Worm (Caenorhabditis elegans) whole organism, L4 larva: ENCODE results near the gene nlp-41.

Experiments
- T20F7.1 ChIP-seq: fragments of 200-800 bp; sonication (Bioruptor generic); optimal IDR thresholded peaks from 2 replicates; lab custom pipeline; 2018; ENCODE audit warnings: mild to moderate bottlenecking, missing genetic modification characterization, missing compliant biosample characterization
- Y105C5A.15 ChIP-seq: fragments of 200-800 bp; sonication (Bioruptor generic); IDR thresholded peaks from 2 replicates; pipeline ENCODE4 v1.3.6; 2022; ENCODE audit warnings: missing genetic modification characterization, missing compliant biosample characterization
- Y5F2A.4 ChIP-seq: fragments of 200-800 bp; sonication (Bioruptor generic); optimal IDR thresholded peaks from 2 replicates; lab custom pipeline; 2018; ENCODE audit warnings: mild to moderate bottlenecking, missing genetic modification characterization, missing compliant biosample characterization
- Y75B8A.6 ChIP-seq: fragments of 200-800 bp; sonication (Bioruptor generic); IDR thresholded peaks from 2 replicates; pipeline ENCODE4 v1.3.6; 2022; ENCODE audit warnings: missing genetic modification reagents, missing genetic modification characterization, missing compliant biosample characterization
- ZK546.5 ChIP-seq, 2 experiments: sonication (generic microtip); optimal IDR thresholded peaks; 2 replicates each; lab custom pipeline; 2017; ENCODE audit warnings: missing biosample characterization in 2 of 2, missing genetic modification characterization in 2 of 2
- aha-1 ChIP-seq: fragments of 150-350 bp; peaks from one replicate; lab custom pipeline; 2014; ENCODE audit warnings: missing biosample characterization, missing genetic modification characterization
- arid-1 ChIP-seq: fragments of 200-800 bp; sonication (Bioruptor generic); conservative IDR thresholded peaks from 2 replicates; pipeline ENCODE4 v1.3.6; 2022; ENCODE audit warnings: missing genetic modification reagents, missing genetic modification characterization, missing compliant biosample characterization
- ceh-20 ChIP-seq: fragments of 200-800 bp; sonication (Bioruptor generic); IDR thresholded peaks from 2 replicates; pipeline ENCODE4 v1.3.6; 2022; ENCODE audit warnings: missing genetic modification reagents, missing genetic modification characterization, missing compliant biosample characterization
- ceh-32 ChIP-seq: sonication (generic microtip); optimal IDR thresholded peaks from 2 replicates; lab custom pipeline; 2016; ENCODE audit warnings: mild to moderate bottlenecking, missing genetic modification characterization, missing compliant biosample characterization; ENCODE audit not compliant: poor library complexity
- ctbp-1 ChIP-seq: fragments of 200-800 bp; sonication (Bioruptor generic); IDR thresholded peaks from 2 replicates; pipeline ENCODE4 v1.3.6; 2022; ENCODE audit warnings: missing genetic modification reagents, missing genetic modification characterization, missing compliant biosample characterization
- daf-12 ChIP-seq: fragments of 150-350 bp; optimal IDR thresholded peaks from 2 replicates; lab custom pipeline; 2014; ENCODE audit warnings: missing biosample characterization, missing genetic modification reagents, missing genetic modification characterization
- dmd-6 ChIP-seq: fragments of 200-800 bp; sonication (Bioruptor generic); IDR thresholded peaks from 2 replicates; pipeline ENCODE4 v1.3.6; 2022; ENCODE audit warnings: missing genetic modification reagents, missing genetic modification characterization, missing compliant biosample characterization
- dmd-9 ChIP-seq: fragments of 200-800 bp; sonication (Bioruptor generic); IDR thresholded peaks from 2 replicates; pipeline ENCODE4 v1.3.6; 2022; ENCODE audit warnings: missing genetic modification reagents, missing genetic modification characterization, missing compliant biosample characterization
- dve-1 ChIP-seq: sonication (generic microtip); optimal IDR thresholded peaks from 2 replicates; lab custom pipeline; 2017; ENCODE audit warnings: antibody characterized with exemption, mild to moderate bottlenecking, missing genetic modification characterization, missing compliant biosample characterization; ENCODE audit not compliant: insufficient read depth
- egl-27 ChIP-seq: sonication (generic microtip); optimal IDR thresholded peaks from 3 replicates; lab custom pipeline; 2017; ENCODE audit warnings: missing biosample characterization, missing genetic modification reagents, missing genetic modification characterization
- fkh-10 ChIP-seq: fragments of 150-350 bp; optimal IDR thresholded peaks from 2 replicates; lab custom pipeline; 2014; ENCODE audit warnings: missing biosample characterization, missing genetic modification reagents, missing genetic modification characterization
- hlh-30 ChIP-seq: sonication (generic microtip); optimal IDR thresholded peaks from 2 replicates; lab custom pipeline; 2017; ENCODE audit warnings: antibody characterized with exemption, mild to moderate bottlenecking, missing genetic modification characterization, missing compliant biosample characterization; ENCODE audit not compliant: insufficient read depth
- jun-1 ChIP-seq: fragments of 150-350 bp; optimal IDR thresholded peaks from 2 replicates; lab custom pipeline; 2014; ENCODE audit warnings: missing biosample characterization, missing genetic modification reagents, missing genetic modification characterization
- lin-1 ChIP-seq: fragments of 200-800 bp; sonication (Bioruptor generic); IDR thresholded peaks from 2 replicates; pipeline ENCODE4 v1.3.6; 2022; ENCODE audit warnings: missing genetic modification reagents, missing genetic modification characterization, missing compliant biosample characterization
- lin-15B ChIP-seq: fragments of 150-350 bp; sonication (generic microtip); optimal IDR thresholded peaks from 3 replicates; lab custom pipeline; 2014; ENCODE audit warnings: missing biosample characterization, missing genetic modification characterization
- lin-38 ChIP-seq: fragments of 200-800 bp; sonication (Bioruptor generic); IDR thresholded peaks from 2 replicates; pipeline ENCODE4 v1.3.6; 2022; ENCODE audit warnings: missing genetic modification reagents, missing genetic modification characterization, missing compliant biosample characterization
- lsy-2 ChIP-seq, 2 experiments: fragments of 150-350 bp in 1 of 2; sonication (generic microtip) in 1 of 2; optimal IDR thresholded peaks; 2 replicates each; lab custom pipeline; 2014 to 2017; ENCODE audit warnings: missing biosample characterization in 2 of 2, missing genetic modification characterization in 2 of 2
- nhr-10 ChIP-seq: fragments of 150-350 bp; optimal IDR thresholded peaks from 2 replicates; lab custom pipeline; 2014; ENCODE audit warnings: missing biosample characterization, missing genetic modification characterization
- nhr-25 ChIP-seq: sonication (generic microtip); optimal IDR thresholded peaks from 2 replicates; lab custom pipeline; 2017; ENCODE audit warnings: missing genetic modification characterization, mild to moderate bottlenecking, missing compliant biosample characterization, antibody characterized with exemption, moderate library complexity, borderline replicate concordance; ENCODE audit not compliant: insufficient read depth
- nhr-28 ChIP-seq: fragments of 150-350 bp; optimal IDR thresholded peaks from 2 replicates; lab custom pipeline; 2014; ENCODE audit warnings: missing biosample characterization, missing genetic modification characterization
- nhr-41 ChIP-seq: fragments of 200-800 bp; sonication (Bioruptor generic); IDR thresholded peaks from 2 replicates; pipeline ENCODE4 v1.3.6; 2022; ENCODE audit warnings: missing genetic modification reagents, missing genetic modification characterization, missing compliant biosample characterization
- nhr-76 ChIP-seq: fragments of 150-350 bp; optimal IDR thresholded peaks from 2 replicates; lab custom pipeline; 2014; ENCODE audit warnings: missing biosample characterization, missing genetic modification characterization
- nhr-77 ChIP-seq: fragments of 150-350 bp; optimal IDR thresholded peaks from 2 replicates; lab custom pipeline; 2014; ENCODE audit warnings: missing biosample characterization, missing genetic modification characterization
- php-3 ChIP-seq: fragments of 200-800 bp; sonication (Bioruptor generic); IDR thresholded peaks from 2 replicates; pipeline ENCODE4 v1.3.6; 2022; ENCODE audit warnings: missing genetic modification reagents, missing genetic modification characterization, missing compliant biosample characterization
- pqm-1 ChIP-seq: sonication (generic microtip); optimal IDR thresholded peaks from 2 replicates; lab custom pipeline; 2017; ENCODE audit warnings: missing biosample characterization, missing genetic modification characterization
- rbr-2 ChIP-seq: sonication (generic microtip); optimal IDR thresholded peaks from 2 replicates; lab custom pipeline; 2016; ENCODE audit warnings: missing genotype, missing genetic modification characterization, missing compliant biosample characterization
- snpc-1.2 ChIP-seq: fragments of 200-800 bp; sonication (Bioruptor generic); IDR thresholded peaks from 2 replicates; pipeline ENCODE4 v1.3.6; 2022; ENCODE audit warnings: missing genetic modification reagents, missing genetic modification characterization, missing compliant biosample characterization
- spr-3 ChIP-seq: fragments of 200-800 bp; sonication (Bioruptor generic); optimal IDR thresholded peaks from 2 replicates; lab custom pipeline; 2018; ENCODE audit warnings: mild to moderate bottlenecking, missing genetic modification characterization, missing compliant biosample characterization
- tag-97 ChIP-seq: fragments of 200-800 bp; sonication (Bioruptor generic); IDR thresholded peaks from 2 replicates; pipeline ENCODE4 v1.3.6; 2022; ENCODE audit warnings: missing genetic modification characterization, missing compliant biosample characterization
- tra-1 ChIP-seq: fragments of 200-800 bp; sonication (Bioruptor generic); IDR thresholded peaks from 2 replicates; pipeline ENCODE4 v1.3.6; 2022; ENCODE audit warnings: missing genetic modification reagents, missing genetic modification characterization, missing compliant biosample characterization
- zfp-2 ChIP-seq: sonication (generic microtip); optimal IDR thresholded peaks from 2 replicates; lab custom pipeline; 2016; ENCODE audit warnings: mild to moderate bottlenecking, missing genetic modification characterization, missing compliant biosample characterization
- zip-2 ChIP-seq: fragments of 150-350 bp; optimal IDR thresholded peaks from 2 replicates; lab custom pipeline; 2014; ENCODE audit warnings: missing biosample characterization, missing genetic modification characterization

Gene nlp-41

DNA sequence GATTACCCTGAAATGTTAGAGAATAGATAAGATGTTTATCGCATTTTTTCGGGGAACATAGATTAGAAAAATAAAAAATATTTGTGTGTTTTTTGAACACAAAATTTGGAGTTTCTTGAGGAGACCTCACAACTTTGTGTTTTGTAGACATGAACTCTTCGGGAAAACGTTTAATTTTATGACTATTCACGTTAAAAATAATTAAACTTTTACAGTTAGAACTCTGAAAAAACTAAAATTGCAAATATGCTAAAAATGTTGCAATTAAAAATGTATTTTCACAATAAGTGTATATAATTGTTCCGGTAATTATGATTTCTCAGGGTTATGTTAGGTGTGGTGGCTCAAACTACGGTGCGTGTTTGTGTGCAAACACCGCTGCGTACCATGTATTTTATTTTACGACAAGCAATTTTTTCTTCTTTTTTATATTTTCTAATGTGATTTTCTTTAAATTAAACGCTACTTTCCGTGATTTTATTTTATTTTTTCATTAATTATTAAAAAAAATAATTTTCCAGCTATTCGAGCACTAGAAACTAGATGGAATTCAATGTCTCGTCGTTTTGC lies 22.4 kb upstream of the nlp-41 start, which contains the start of the genes F57C2.5 and spat-1 (continued):
- TF ChIP-seq tag-97 (GFP tag; lab: Robert Waterston, UW) (no peak), Y75B8A.6 (GFP tag; lab: Robert Waterston, UW) (no peak), spr-3 (GFP tag; lab: Kevin White, UChicago) (no peak)

DNA sequence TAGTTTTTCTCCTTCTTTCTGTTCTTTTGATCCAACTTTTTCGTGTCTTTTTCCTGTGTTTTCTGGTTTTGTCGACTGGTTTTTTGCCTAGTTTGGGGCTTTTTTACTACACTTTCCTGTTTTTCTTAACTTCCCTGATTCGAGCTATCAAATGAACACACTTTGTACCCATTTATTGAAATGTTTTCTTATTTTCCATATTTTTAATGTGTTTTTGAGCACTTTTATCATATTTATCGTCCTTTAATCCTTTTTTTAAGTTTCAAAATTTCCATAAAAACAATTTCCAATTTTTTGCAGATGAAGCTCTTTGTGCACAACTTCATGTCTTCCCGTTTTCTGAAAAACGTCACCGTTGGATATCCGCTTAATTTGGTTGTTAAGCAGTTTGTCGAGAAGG lies 16.7 kb upstream of the nlp-41 start, which contains the start of gene C04H5.1:
Gene C04H5.1 (plus strand): TSS at position 301 of the 400 bp plus-strand sequence.
- TF ChIP-seq aha-1 (tag; lab: Kevin White, UChicago) (peak; percentile 40), T20F7.1 (no peak)

DNA sequence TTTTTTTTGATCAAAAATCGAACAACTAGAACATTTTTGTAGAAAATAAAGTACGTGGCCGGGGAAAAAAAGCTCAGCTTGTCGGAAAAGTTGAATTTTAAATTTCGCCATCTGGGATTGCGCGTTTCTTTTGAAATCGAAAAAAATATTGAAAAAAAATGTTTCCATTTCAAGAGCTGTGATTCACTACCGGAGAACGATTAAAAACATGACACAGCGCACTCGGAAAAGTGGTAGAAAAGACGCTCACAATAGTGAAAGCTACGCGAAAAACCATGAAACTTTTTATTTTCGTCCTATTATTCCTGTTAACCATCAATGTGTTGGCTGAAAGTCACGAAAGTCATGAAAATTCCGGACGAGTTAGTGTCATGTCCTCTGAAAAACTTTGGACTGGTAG lies 13.0 kb upstream of the nlp-41 start, which contains the start of the genes clec-147 and C04H5.7:
Gene clec-147 (minus strand): TSS at position 101 of the 400 bp plus-strand sequence.
Gene C04H5.7 (plus strand): TSS at position 219 of the 400 bp plus-strand sequence.
- TF ChIP-seq zip-2 (tag; lab: Kevin White, UChicago) (no peak), nhr-25 (tag; lab: Kevin White, UChicago) (no peak), rbr-2 (tag; lab: Kevin White, UChicago) (no peak), hlh-30 (tag; lab: Kevin White, UChicago) (no peak), egl-27 (tag; lab: Kevin White, UChicago) (no peak), tra-1 (GFP tag; lab: Robert Waterston, UW) (no peak)

DNA sequence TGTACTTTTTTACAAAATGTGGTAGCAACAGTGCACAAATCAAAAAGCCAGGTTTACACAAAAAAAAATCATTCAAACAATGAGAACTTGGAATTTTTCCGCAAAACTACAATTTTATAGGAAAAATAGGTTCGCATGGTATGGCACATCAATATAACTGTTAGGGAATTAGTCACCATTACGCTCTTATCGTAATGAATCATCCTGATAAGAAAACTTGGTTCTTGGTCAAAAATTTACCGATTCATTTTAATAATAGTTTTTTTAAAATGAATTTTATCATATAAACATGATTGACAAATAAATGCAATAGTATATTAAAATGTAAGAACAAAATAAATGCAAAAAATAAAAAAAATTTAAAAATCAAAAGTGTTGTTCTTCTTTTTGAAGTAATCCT lies 10.2 kb upstream of the nlp-41 start:
- TF ChIP-seq aha-1 (tag; lab: Kevin White, UChicago) (peak; percentile 88), fkh-10 (GFP tag; lab: Kevin White, UChicago) (no peak), pqm-1 (tag; lab: Kevin White, UChicago) (peak; percentile 38)

DNA sequence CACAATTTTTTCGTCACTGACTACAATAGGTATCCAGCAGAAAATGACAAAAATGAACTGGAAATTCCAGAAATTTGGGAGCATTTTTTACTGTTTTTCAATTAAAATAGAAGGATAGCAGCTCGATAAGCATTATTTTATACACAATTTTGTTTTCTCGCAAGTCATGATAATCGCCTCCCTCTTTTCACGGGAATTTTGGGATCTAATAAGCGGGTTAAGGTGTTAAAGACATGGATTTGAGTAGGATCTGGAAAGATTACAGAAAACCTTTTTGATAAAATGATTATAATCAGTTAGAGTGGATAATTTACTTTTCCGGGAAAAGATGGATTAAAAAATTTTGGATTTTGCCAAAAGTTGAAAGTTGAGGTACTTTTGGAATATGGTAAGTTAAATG lies 2.0 kb upstream of the nlp-41 start, which contains the start of gene gcy-29:
Gene gcy-29 (minus strand): TSS at position 101 of the 400 bp plus-strand sequence.
- TF ChIP-seq daf-12 (tag; lab: Kevin White, UChicago) (no peak), ceh-32 (tag; lab: Kevin White, UChicago) (no peak), Y105C5A.15 (no peak), nhr-41 (no peak)
- TF ChIP-seq, all 104 proteins: peak for 0

ce11 chrII:14555019-14555418 lies 4.3 kb downstream of the nlp-41 start:
- no peak for TF ChIP-seq dmd-9 (GFP tag; lab: Robert Waterston, UW)
- peak; percentile 30 for TF ChIP-seq aha-1 (tag; lab: Kevin White, UChicago)
- TF ChIP-seq ctbp-1 (GFP tag; lab: Robert Waterston, UW), result 0 out of 2 replicates have a peak, but pooled peaks have one; percentile 18
- no peak for TF ChIP-seq lsy-2 (tag; optimal IDR thresholded peaks at IDR 0.05; lab: Kevin White, UChicago)

DNA sequence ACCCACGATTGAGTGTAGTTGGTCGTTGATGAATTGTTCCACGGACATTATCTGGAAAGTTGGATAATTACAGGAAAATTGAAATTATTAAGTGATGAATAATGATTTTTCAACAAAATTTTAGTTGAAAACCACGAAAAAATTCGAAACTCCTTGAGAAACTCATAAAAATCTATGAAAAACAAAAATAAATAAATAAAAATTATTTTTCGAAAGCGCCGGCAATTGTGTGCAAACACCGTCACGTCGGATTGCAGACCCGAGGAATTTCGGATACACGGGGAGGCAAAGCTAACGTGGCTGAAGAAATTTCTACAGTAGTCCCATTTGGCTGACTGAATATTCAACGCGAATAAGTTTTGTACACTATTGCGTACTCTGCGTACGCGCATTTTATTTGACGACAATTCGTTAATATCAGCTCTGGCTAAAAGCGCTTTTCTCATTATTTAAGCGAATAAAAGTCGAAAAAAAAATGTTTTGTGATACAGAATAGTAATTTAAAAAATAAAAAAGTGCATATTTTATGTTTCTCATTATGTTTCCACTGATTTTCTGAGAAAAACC lies 10.9 kb downstream of the nlp-41 start, which contains the start of gene mog-4:
Gene mog-4 (minus strand): TSS at position 51 of the 567 bp plus-strand sequence.
- TF ChIP-seq lin-15B (tag; lab: Kevin White, UChicago) (peak; percentile 59), nhr-28 (peak; percentile 58), dve-1 (tag; lab: Kevin White, UChicago) (peak; percentile 94), nhr-77 (tag; lab: Kevin White, UChicago) (peak; percentile 99), nhr-76 (tag; lab: Kevin White, UChicago) (peak; percentile 43), ceh-20 (GFP tag; lab: Robert Waterston, UW) (peak; percentile 100), T20F7.1 (peak; percentile 95), dmd-6 (GFP tag; lab: Robert Waterston, UW) (peak; percentile 100), lin-38 (GFP tag; lab: Robert Waterston, UW) (peak; percentile 98), ZK546.5 (tag; optimal IDR thresholded peaks at IDR 0.05; lab: Kevin White, UChicago) (peak in 1 of 2 experiments; percentile 63), lsy-2 (tag; optimal IDR thresholded peaks at IDR 0.05; lab: Kevin White, UChicago) (peak; percentile 97 to 99), nhr-10 (tag; lab: Kevin White, UChicago) (peak; percentile 62), zfp-2 (tag; lab: Kevin White, UChicago) (peak; percentile 87), jun-1 (tag; lab: Kevin White, UChicago) (peak; percentile 40), snpc-1.2 (GFP tag; lab: Robert Waterston, UW) (peak; percentile 91), rbr-2 (tag; lab: Kevin White, UChicago) (peak; percentile 98), Y105C5A.15 (peak; percentile 89), lin-1 (GFP tag; lab: Robert Waterston, UW) (peak; percentile 98), arid-1 (GFP tag; lab: Robert Waterston, UW) (peak; percentile 98), php-3 (peak; percentile 99), Y5F2A.4 (GFP tag; lab: Kevin White, UChicago) (peak; percentile 64)
